Worm (Caenorhabditis elegans) whole organism, young adult: Measurements from ENCODE around the gene nsy-7.

Experiments used
- B0019.2 ChIP-seq: fragments of 200-800 bp; sonication (Bioruptor generic); conservative IDR thresholded peaks from 2 replicates; pipeline ENCODE4 v1.3.6; 2022; ENCODE audit warnings: missing genetic modification reagents, missing genetic modification characterization, missing compliant biosample characterization
- C06A6.2 ChIP-seq: fragments of 200-800 bp; sonication (Bioruptor generic); conservative IDR thresholded peaks from 2 replicates; pipeline ENCODE4 v1.3.6; 2022; ENCODE audit warnings: missing genetic modification characterization, missing compliant biosample characterization
- F33H1.4 ChIP-seq: fragments of 200-800 bp; sonication (Bioruptor generic); IDR thresholded peaks from 2 replicates; pipeline ENCODE4 v1.3.6; 2022; ENCODE audit warnings: missing genetic modification reagents, missing genetic modification characterization, missing compliant biosample characterization
- F37B4.10 ChIP-seq: fragments of 200-800 bp; sonication (Bioruptor generic); IDR thresholded peaks from 2 replicates; pipeline ENCODE4 v1.3.6; 2022; ENCODE audit warnings: missing genetic modification characterization, missing compliant biosample characterization
- F39B2.1 ChIP-seq: fragments of 200-800 bp; sonication (Bioruptor generic); IDR thresholded peaks from 2 replicates; pipeline ENCODE4 v1.3.6; 2022; ENCODE audit warnings: missing genetic modification reagents, missing genetic modification characterization, missing compliant biosample characterization
- F52B5.7 ChIP-seq: sonication (generic microtip); optimal IDR thresholded peaks from 2 replicates; lab custom pipeline; 2016; ENCODE audit warnings: mild to moderate bottlenecking, missing genetic modification characterization, missing compliant biosample characterization
- F57A8.1 ChIP-seq: fragments of 200-800 bp; sonication (Bioruptor generic); optimal IDR thresholded peaks from 2 replicates; lab custom pipeline; 2018; ENCODE audit warnings: mild to moderate bottlenecking, missing genetic modification characterization, moderate library complexity, missing compliant biosample characterization
- T07F8.4 ChIP-seq: sonication (generic microtip); optimal IDR thresholded peaks from 2 replicates; lab custom pipeline; 2016; ENCODE audit warnings: mild to moderate bottlenecking, missing genetic modification characterization, moderate library complexity, missing compliant biosample characterization
- Y56A3A.18 ChIP-seq: fragments of 200-800 bp; sonication (Bioruptor generic); IDR thresholded peaks from 2 replicates; pipeline ENCODE4 v1.3.6; 2022; ENCODE audit warnings: missing genetic modification reagents, missing genetic modification characterization, missing compliant biosample characterization
- Y95B8A.8 ChIP-seq: fragments of 200-800 bp; sonication (Bioruptor generic); IDR thresholded peaks from 2 replicates; pipeline ENCODE4 v1.3.6; 2022; ENCODE audit warnings: missing genetic modification reagents, missing genetic modification characterization, missing compliant biosample characterization
- ama-1 ChIP-seq, 3 experiments: fragments of 150-350 bp in 1 of 3; sonication (generic microtip) in 2 of 3; optimal IDR thresholded peaks; 2 replicates each; lab custom pipeline; 2014 to 2018; ENCODE audit warnings: missing biosample characterization in 2 of 3, missing genetic modification characterization in 2 of 3, missing genetic modification reagents in 2 of 3
- attf-3 ChIP-seq: fragments of 200-800 bp; sonication (Bioruptor generic); conservative IDR thresholded peaks from 2 replicates; pipeline ENCODE4 v1.3.6; 2022; ENCODE audit warnings: missing genetic modification reagents, missing genetic modification characterization, missing compliant biosample characterization
- attf-5 ChIP-seq: fragments of 200-800 bp; sonication (Bioruptor generic); optimal IDR thresholded peaks from 2 replicates; lab custom pipeline; 2018; ENCODE audit warnings: mild to moderate bottlenecking, missing genetic modification characterization, missing compliant biosample characterization
- attf-6 ChIP-seq: fragments of 200-800 bp; sonication (Bioruptor generic); IDR thresholded peaks from 2 replicates; pipeline ENCODE4 v1.3.6; 2022; ENCODE audit warnings: missing genetic modification reagents, missing genetic modification characterization, missing compliant biosample characterization
- bed-1 ChIP-seq: fragments of 200-800 bp; sonication (Bioruptor generic); IDR thresholded peaks from 2 replicates; pipeline ENCODE4 v1.3.6; 2022; ENCODE audit warnings: missing genetic modification reagents, missing genetic modification characterization, missing compliant biosample characterization
- bed-2 ChIP-seq: fragments of 200-800 bp; sonication (Bioruptor generic); IDR thresholded peaks from 2 replicates; pipeline ENCODE4 v1.3.6; 2022; ENCODE audit warnings: missing genetic modification reagents, missing genetic modification characterization, missing compliant biosample characterization
- cebp-1 ChIP-seq, 2 experiments: fragments of 200-800 bp in 1 of 2; sonication (Bioruptor generic) in 1 of 2; sonication (generic microtip) in 1 of 2; IDR thresholded peaks in 1 of 2; optimal IDR thresholded peaks in 1 of 2; 2 replicates each; pipeline versions ENCODE4 v1.3.6 to Lab custom; 2017 to 2022; ENCODE audit warnings: missing compliant biosample characterization in 2 of 2, missing genetic modification characterization in 2 of 2, mild to moderate bottlenecking in 1 of 2, missing genetic modification reagents in 1 of 2, moderate library complexity in 1 of 2
- ceh-91 ChIP-seq: fragments of 200-800 bp; sonication (Bioruptor generic); IDR thresholded peaks from 2 replicates; pipeline ENCODE4 v1.3.6; 2022; ENCODE audit warnings: missing genetic modification reagents, missing genetic modification characterization, missing compliant biosample characterization
- die-1 ChIP-seq: sonication (generic microtip); optimal IDR thresholded peaks from 2 replicates; lab custom pipeline; 2016; ENCODE audit warnings: missing genotype, mild to moderate bottlenecking, missing genetic modification characterization, missing compliant biosample characterization
- egl-44 ChIP-seq: fragments of 200-800 bp; sonication (Bioruptor generic); IDR thresholded peaks from 2 replicates; pipeline ENCODE4 v1.3.6; 2022; ENCODE audit warnings: missing genetic modification reagents, missing genetic modification characterization, missing compliant biosample characterization
- egrh-3 ChIP-seq: fragments of 200-800 bp; sonication (Bioruptor generic); IDR thresholded peaks from 2 replicates; pipeline ENCODE4 v1.3.6; 2022; ENCODE audit warnings: missing genetic modification reagents, missing genetic modification characterization, missing compliant biosample characterization
- ekl-4 ChIP-seq: fragments of 200-800 bp; sonication (Bioruptor generic); IDR thresholded peaks from 2 replicates; pipeline ENCODE4 v1.3.6; 2022; ENCODE audit warnings: missing genetic modification reagents, missing genetic modification characterization, missing compliant biosample characterization
- hlh-12 ChIP-seq: sonication (generic microtip); optimal IDR thresholded peaks from 2 replicates; lab custom pipeline; 2016; ENCODE audit warnings: missing genetic modification characterization, missing compliant biosample characterization
- hmg-1.2 ChIP-seq: fragments of 200-800 bp; sonication (Bioruptor generic); IDR thresholded peaks from 2 replicates; pipeline ENCODE4 v1.3.6; 2022; ENCODE audit warnings: missing genetic modification reagents, missing genetic modification characterization, missing compliant biosample characterization
- hmg-20 ChIP-seq: fragments of 200-800 bp; sonication (Bioruptor generic); IDR thresholded peaks from 2 replicates; pipeline ENCODE4 v1.3.6; 2022; ENCODE audit warnings: missing genetic modification reagents, missing genetic modification characterization, missing compliant biosample characterization
- lag-1 ChIP-seq: fragments of 200-800 bp; sonication (Bioruptor generic); IDR thresholded peaks from 2 replicates; pipeline ENCODE4 v1.3.6; 2022; ENCODE audit warnings: missing genetic modification reagents, missing genetic modification characterization, missing compliant biosample characterization
- let-607 ChIP-seq, 2 experiments: fragments of 200-800 bp in 1 of 2; sonication (Bioruptor generic) in 1 of 2; sonication (generic microtip) in 1 of 2; optimal IDR thresholded peaks; 2 replicates each; lab custom pipeline; 2016 to 2018; ENCODE audit warnings: mild to moderate bottlenecking in 2 of 2, missing compliant biosample characterization in 2 of 2, missing genetic modification characterization in 2 of 2, moderate library complexity in 2 of 2, missing genotype in 1 of 2
- lin-26 ChIP-seq: fragments of 200-800 bp; sonication (Bioruptor generic); IDR thresholded peaks from 2 replicates; pipeline ENCODE4 v1.3.6; 2022; ENCODE audit warnings: missing genetic modification reagents, missing genetic modification characterization, missing compliant biosample characterization
- lin-54 ChIP-seq: fragments of 200-800 bp; sonication (Bioruptor generic); optimal IDR thresholded peaks from 2 replicates; lab custom pipeline; 2018; ENCODE audit warnings: mild to moderate bottlenecking, missing genetic modification characterization, missing compliant biosample characterization
- lir-1 ChIP-seq: fragments of 200-800 bp; sonication (Bioruptor generic); conservative IDR thresholded peaks from 2 replicates; pipeline ENCODE4 v1.3.6; 2022; ENCODE audit warnings: missing genetic modification reagents, missing genetic modification characterization, missing compliant biosample characterization
- lsy-27 ChIP-seq: sonication (generic microtip); optimal IDR thresholded peaks from 2 replicates; lab custom pipeline; 2017; ENCODE audit warnings: missing genetic modification characterization, mild to moderate bottlenecking, missing compliant biosample characterization, antibody characterized with exemption, missing genotype, borderline replicate concordance; ENCODE audit not compliant: insufficient read depth
- madf-3 ChIP-seq: fragments of 200-800 bp; sonication (Bioruptor generic); IDR thresholded peaks from 2 replicates; pipeline ENCODE4 v1.3.6; 2022; ENCODE audit warnings: missing genetic modification reagents, missing genetic modification characterization, missing compliant biosample characterization
- madf-8 ChIP-seq: fragments of 200-800 bp; sonication (Bioruptor generic); conservative IDR thresholded peaks from 2 replicates; pipeline ENCODE4 v1.3.6; 2022; ENCODE audit warnings: missing genetic modification reagents, missing genetic modification characterization, missing compliant biosample characterization
- mcd-1 ChIP-seq: fragments of 200-800 bp; sonication (Bioruptor generic); IDR thresholded peaks from 2 replicates; pipeline ENCODE4 v1.3.6; 2022; ENCODE audit warnings: missing genetic modification reagents, missing genetic modification characterization, missing compliant biosample characterization
- nfya-1 ChIP-seq: sonication (generic microtip); optimal IDR thresholded peaks from 2 replicates; lab custom pipeline; 2017; ENCODE audit warnings: antibody characterized with exemption, missing compliant biosample characterization, missing genetic modification characterization, borderline replicate concordance; ENCODE audit not compliant: insufficient read depth
- nfya-2 ChIP-seq: fragments of 200-800 bp; sonication (Bioruptor generic); IDR thresholded peaks from 2 replicates; pipeline ENCODE4 v1.3.6; 2022; ENCODE audit warnings: missing genetic modification reagents, missing genetic modification characterization, missing compliant biosample characterization
- nhr-27 ChIP-seq: fragments of 200-800 bp; sonication (Bioruptor generic); optimal IDR thresholded peaks from 2 replicates; lab custom pipeline; 2018; ENCODE audit warnings: mild to moderate bottlenecking, missing genetic modification characterization, moderate library complexity, missing compliant biosample characterization
- pha-4 ChIP-seq: fragments of 150-350 bp; sonication (generic microtip); optimal IDR thresholded peaks from 2 replicates; lab custom pipeline; 2014; ENCODE audit warnings: missing biosample characterization, missing genetic modification reagents, missing genetic modification characterization
- snpc-1.1 ChIP-seq: sonication (generic microtip); optimal IDR thresholded peaks from 2 replicates; lab custom pipeline; 2017; ENCODE audit warnings: missing genetic modification characterization, mild to moderate bottlenecking, missing compliant biosample characterization, antibody characterized with exemption, moderate library complexity, missing genotype, missing genetic modification reagents; ENCODE audit not compliant: insufficient read depth
- snpc-1.3 ChIP-seq: sonication (generic microtip); optimal IDR thresholded peaks from 2 replicates; lab custom pipeline; 2017; ENCODE audit warnings: missing genetic modification characterization, mild to moderate bottlenecking, missing compliant biosample characterization, antibody characterized with exemption, moderate library complexity, missing genotype, missing genetic modification reagents; ENCODE audit not compliant: insufficient read depth
- snpc-3.4 ChIP-seq: sonication (generic microtip); optimal IDR thresholded peaks from 2 replicates; lab custom pipeline; 2017; ENCODE audit warnings: missing genetic modification characterization, mild to moderate bottlenecking, missing compliant biosample characterization, antibody characterized with exemption, moderate library complexity, missing genotype, missing genetic modification reagents
- snpc-4 ChIP-seq, 5 experiments: fragments of 150-350 bp in 1 of 5; sonication (generic microtip) in 4 of 5; optimal IDR thresholded peaks; 2 replicates each; lab custom pipeline; 2014 to 2018; ENCODE audit warnings: missing genetic modification characterization in 5 of 5, missing biosample characterization in 3 of 5, antibody characterized with exemption in 2 of 5, mild to moderate bottlenecking in 2 of 5, missing compliant biosample characterization in 2 of 5, missing genotype in 2 of 5, moderate library complexity in 2 of 5, missing genetic modification reagents in 1 of 5
- tbx-9 ChIP-seq: sonication (generic microtip); optimal IDR thresholded peaks from 2 replicates; lab custom pipeline; 2016; ENCODE audit warnings: borderline replicate concordance, missing genetic modification characterization, inconsistent platforms, missing compliant biosample characterization
- tlf-1 ChIP-seq: fragments of 200-800 bp; sonication (Bioruptor generic); optimal IDR thresholded peaks from 2 replicates; lab custom pipeline; 2018; ENCODE audit warnings: mild to moderate bottlenecking, missing genetic modification characterization, missing compliant biosample characterization
- zfh-2 ChIP-seq: fragments of 200-800 bp; sonication (Bioruptor generic); conservative IDR thresholded peaks from 2 replicates; pipeline ENCODE4 v1.3.6; 2022; ENCODE audit warnings: missing genetic modification reagents, missing genetic modification characterization, missing compliant biosample characterization

nsy-7 gene

DNA sequence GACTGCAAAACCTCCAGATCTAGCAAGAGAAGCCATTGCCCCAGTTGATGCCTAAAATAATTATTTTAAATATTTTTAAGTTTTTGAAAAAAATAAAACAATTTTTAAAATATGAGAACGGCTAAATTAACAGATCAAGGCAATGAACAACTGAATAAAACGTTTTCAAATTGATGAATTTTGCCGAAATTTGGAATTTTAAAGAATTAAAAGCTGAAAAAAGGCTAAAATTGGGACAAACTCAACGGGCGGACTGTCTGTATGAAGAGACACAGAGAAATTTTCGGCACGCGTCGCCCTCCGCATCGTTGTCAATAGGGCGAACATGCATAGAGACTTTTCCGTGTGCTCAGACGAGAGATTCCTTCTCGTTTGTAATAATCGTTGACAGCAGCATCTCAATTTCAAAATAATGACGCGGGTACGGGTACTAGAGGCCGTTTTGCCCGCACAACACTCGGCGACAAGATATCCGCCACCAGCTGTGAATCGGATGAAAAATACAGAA lies 49.6 kb upstream of the nsy-7 start, which contains the start of the genes isp-1 and islo-1 (continued):
- TF ChIP-seq Y95B8A.8 (no peak), lsy-27 (tag; lab: Kevin White, UChicago) (no peak), ekl-4 (GFP tag; lab: Robert Waterston, UW) (no peak), C06A6.2 (GFP tag; lab: Robert Waterston, UW) (no peak), nfya-1 (no peak), egrh-3 (GFP tag; lab: Robert Waterston, UW) (no peak), F52B5.7 (tag; lab: Kevin White, UChicago) (no peak), snpc-1.1 (tag; lab: Kevin White, UChicago) (no peak), snpc-3.4 (tag; lab: Kevin White, UChicago) (no peak), pha-4 (tag; lab: Kevin White, UChicago) (no peak), F39B2.1 (GFP tag; lab: Robert Waterston, UW) (no peak), madf-8 (GFP tag; lab: Robert Waterston, UW) (peak; percentile 13; the same call in 1 of the 2 replicates), bed-1 (GFP tag; lab: Robert Waterston, UW) (no peak), mcd-1 (GFP tag; lab: Robert Waterston, UW) (peak; percentile 81), cebp-1 (GFP tag; IDR thresholded peaks at IDR 0.05; lab: Robert Waterston, UW) (no peak), cebp-1 (tag; optimal IDR thresholded peaks at IDR 0.05; lab: Kevin White, UChicago) (no peak), madf-3 (GFP tag; lab: Robert Waterston, UW) (peak; percentile 92), F37B4.10 (GFP tag; lab: Robert Waterston, UW) (no peak), T07F8.4 (no peak), die-1 (tag; lab: Kevin White, UChicago) (no peak), lir-1 (GFP tag; lab: Robert Waterston, UW) (no peak), tbx-9 (tag; lab: Kevin White, UChicago) (no peak), attf-6 (GFP tag; lab: Robert Waterston, UW) (no peak), Y56A3A.18 (no peak), F57A8.1 (GFP tag; lab: Kevin White, UChicago) (no peak), attf-5 (GFP tag; lab: Kevin White, UChicago) (peak; percentile 82), ama-1 (optimal IDR thresholded peaks at IDR 0.05; lab: Kevin White, UChicago) (no peak), ama-1 (GFP tag; optimal IDR thresholded peaks at IDR 0.05; lab: Kevin White, UChicago) (no peak), hmg-1.2 (GFP tag; lab: Robert Waterston, UW) (peak; percentile 38; the same call in 1 of the 2 replicates), let-607 (tag; optimal IDR thresholded peaks at IDR 0.05; lab: Kevin White, UChicago) (no peak), ceh-91 (GFP tag; lab: Robert Waterston, UW) (0 out of 2 replicates have a peak, but pooled peaks have one; percentile 19), hlh-12 (tag; lab: Kevin White, UChicago) (no peak), F33H1.4 (GFP tag; lab: Robert Waterston, UW) (peak; percentile 13; the same call in 1 of the 2 replicates), tlf-1 (GFP tag; lab: Kevin White, UChicago) (no peak), hmg-20 (GFP tag; lab: Robert Waterston, UW) (no peak), snpc-1.3 (tag; lab: Kevin White, UChicago) (no peak), bed-2 (GFP tag; lab: Robert Waterston, UW) (no peak), egl-44 (GFP tag; lab: Robert Waterston, UW) (no peak), nfya-2 (GFP tag; lab: Robert Waterston, UW) (no peak), zfh-2 (GFP tag; lab: Robert Waterston, UW) (no peak), B0019.2 (GFP tag; lab: Robert Waterston, UW) (no peak), lin-54 (no peak), lin-26 (no peak), lag-1 (GFP tag; lab: Robert Waterston, UW) (no peak), nhr-27 (tag; lab: Kevin White, UChicago) (no peak), attf-3 (GFP tag; lab: Robert Waterston, UW) (no peak), snpc-4 (GFP tag; optimal IDR thresholded peaks at IDR 0.05; lab: Kevin White, UChicago) (no peak), snpc-4 (tag; optimal IDR thresholded peaks at IDR 0.05; lab: Kevin White, UChicago) (peak in 2 of 4 experiments; percentile 46 to 53)
